Fruit fly (Drosophila melanogaster): ENCODE measurements around the gene CG2926.

CG2926 gene

dm6 chr3R:5613114-5613443, 24.9 kb upstream of the CG2926 start, which contains the start of gene Atu (continued):
- TF ChIP-seq CG4328 (GFP tag; optimal IDR thresholded peaks at IDR 0.05) = peak; percentile 18
- TF ChIP-seq hkb (optimal IDR thresholded peaks at IDR 0.05) = peak; percentile 73
- no peak for TF ChIP-seq hkb (GFP tag; IDR thresholded peaks at IDR 0.05)
- no peak for TF ChIP-seq CG18011 (GFP tag; optimal IDR thresholded peaks at IDR 0.05)
- peak; percentile 31; the same call in 1 of the 2 replicates for TF ChIP-seq E2f2 (GFP tag; IDR thresholded peaks at IDR 0.05)
- TF ChIP-seq Max (GFP tag; optimal IDR thresholded peaks at IDR 0.05) = peak; percentile 3
- peak; percentile 2 for TF ChIP-seq CG3281 (GFP tag; optimal IDR thresholded peaks at IDR 0.05)
- peak; percentile 46 for TF ChIP-seq Hmr (GFP tag; optimal IDR thresholded peaks at IDR 0.05)
- peak; percentile 46 for TF ChIP-seq CG18262 (tag; optimal IDR thresholded peaks at IDR 0.05)
- TF ChIP-seq Mad (GFP tag; optimal IDR thresholded peaks at IDR 0.05) = peak; percentile 7
- no peak for TF ChIP-seq CG32767 (GFP tag; IDR thresholded peaks at IDR 0.05)
- TF ChIP-seq CG7786 (GFP tag; optimal IDR thresholded peaks at IDR 0.05) = peak; percentile 55
- peak; percentile 12 for TF ChIP-seq tx (GFP tag; optimal IDR thresholded peaks at IDR 0.05)
- TF ChIP-seq CG12942 (GFP tag; optimal IDR thresholded peaks at IDR 0.05) = no peak
- TF ChIP-seq Ssrp (tag; optimal IDR thresholded peaks at IDR 0.05) = no peak
- peak; percentile 12 for TF ChIP-seq cato (GFP tag; optimal IDR thresholded peaks at IDR 0.05; ENCODE audit: borderline replicate concordance)
- no peak for TF ChIP-seq CG12744 (GFP tag; optimal IDR thresholded peaks at IDR 0.05)
- TF ChIP-seq CHES-1-like (GFP tag; optimal IDR thresholded peaks at IDR 0.05) = peak; percentile 88
- TF ChIP-seq CG2116 (GFP tag; optimal IDR thresholded peaks at IDR 0.05) = peak; percentile 98
- no peak for TF ChIP-seq ro (GFP tag; IDR thresholded peaks at IDR 0.05)
- TF ChIP-seq CG17912 (GFP tag; optimal IDR thresholded peaks at IDR 0.05) = no peak
- peak; percentile 39 for TF ChIP-seq NC2β (GFP tag; optimal IDR thresholded peaks at IDR 0.05)
- no peak for TF ChIP-seq CG1602 (GFP tag; optimal IDR thresholded peaks at IDR 0.05)
- TF ChIP-seq CG11695 (GFP tag; IDR thresholded peaks at IDR 0.05) = no peak
- TF ChIP-seq Doc3 (GFP tag; IDR thresholded peaks at IDR 0.05; ENCODE audit: partially characterized antibody) = peak; percentile 92
- TF ChIP-seq lab (GFP tag; optimal IDR thresholded peaks at IDR 0.05) = no peak
- TF ChIP-seq CG30403 (GFP tag; optimal IDR thresholded peaks at IDR 0.05) = peak; percentile 54
- peak; percentile 74 for TF ChIP-seq CG12659 (GFP tag; optimal IDR thresholded peaks at IDR 0.05)
- TF ChIP-seq knrl (GFP tag; IDR thresholded peaks at IDR 0.05; ENCODE audit: partially characterized antibody) = peak; percentile 94
- TF ChIP-seq CG31441 (GFP tag; IDR thresholded peaks at IDR 0.05) = peak; percentile 43; the same call in 1 of the 2 replicates
- peak; percentile 39; the same call in 1 of the 3 replicates for TF ChIP-seq CG34422 (GFP tag; IDR thresholded peaks at IDR 0.05)
- no peak for TF ChIP-seq Atf6 (GFP tag; IDR thresholded peaks at IDR 0.05)
- TF ChIP-seq CG2875 (GFP tag; optimal IDR thresholded peaks at IDR 0.05) = no peak
- no peak for TF ChIP-seq D (optimal IDR thresholded peaks at IDR 0.05)
- no peak for TF ChIP-seq D (GFP tag; optimal IDR thresholded peaks at IDR 0.05)
- peak; percentile 38 for TF ChIP-seq CG10147 (GFP tag; optimal IDR thresholded peaks at IDR 0.05)
- no peak for TF ChIP-seq ash1 (GFP tag; optimal IDR thresholded peaks at IDR 0.05)
- peak; percentile 84 for TF ChIP-seq CG7963 (GFP tag; IDR thresholded peaks at IDR 0.05; ENCODE audit: partially characterized antibody)
- TF ChIP-seq CG14667 (GFP tag; IDR thresholded peaks at IDR 0.05) = no peak
- TF ChIP-seq Sry-δ (GFP tag; optimal IDR thresholded peaks at IDR 0.05) = peak; percentile 96
- peak; percentile 73; the same call in 1 of the 2 replicates for TF ChIP-seq ato (GFP tag; IDR thresholded peaks at IDR 0.05; ENCODE audit: partially characterized antibody)
- TF ChIP-seq sisA (GFP tag; IDR thresholded peaks at IDR 0.05) = no peak
- TF ChIP-seq shn (GFP tag; optimal IDR thresholded peaks at IDR 0.05) = peak; percentile 54
- no peak for TF ChIP-seq btn (GFP tag; optimal IDR thresholded peaks at IDR 0.05)
- peak; percentile 73 for TF ChIP-seq Abd-B (GFP tag; optimal IDR thresholded peaks at IDR 0.05)
- no peak for TF ChIP-seq Bteb2 (GFP tag; optimal IDR thresholded peaks at IDR 0.05)
- no peak for TF ChIP-seq bcd (GFP tag; optimal IDR thresholded peaks at IDR 0.05)
- peak; percentile 97 for TF ChIP-seq Dll (GFP tag; IDR thresholded peaks at IDR 0.05; ENCODE audit: partially characterized antibody)
- TF ChIP-seq lbe (GFP tag; optimal IDR thresholded peaks at IDR 0.05) = peak; percentile 54
- TF ChIP-seq trh (GFP tag; optimal IDR thresholded peaks at IDR 0.05) = no peak
- TF ChIP-seq B-H2 (GFP tag; optimal IDR thresholded peaks at IDR 0.05) = peak; percentile 5
- TF ChIP-seq CG9437 (GFP tag; optimal IDR thresholded peaks at IDR 0.05) = peak; percentile 24
